Worm (Caenorhabditis elegans): ENCODE data around the gene nhr-175.

The nhr-175 gene

DNA sequence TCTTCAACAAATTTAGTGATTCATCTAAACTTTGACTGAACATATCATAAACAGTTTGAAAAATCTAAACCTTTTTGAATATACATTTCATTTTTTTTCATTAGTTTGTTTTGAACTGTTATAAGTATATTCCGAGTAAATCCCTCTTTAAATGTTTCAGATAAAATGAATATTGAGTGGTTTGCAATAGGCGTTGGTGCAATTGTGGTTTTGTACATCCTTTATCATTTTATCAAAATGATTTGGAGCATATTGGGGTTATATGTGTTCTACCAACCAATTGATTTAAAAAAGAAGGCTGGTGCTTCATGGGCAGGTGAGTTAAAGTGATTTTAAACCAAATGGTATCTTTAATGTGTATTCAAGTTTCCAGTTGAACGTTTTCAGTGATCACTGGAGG lies 38.0 kb downstream of the nhr-175 start, which contains the start of gene stdh-3:
Gene stdh-3, plus strand, starts transcription at position 166 of the 400 bp plus-strand sequence.
- no peak for TF ChIP-seq mbf-1 (tag; optimal IDR thresholded peaks at IDR 0.05)
- TF ChIP-seq sem-4 (tag; optimal IDR thresholded peaks at IDR 0.05), result no peak
- no peak for TF ChIP-seq fos-1 (tag; optimal IDR thresholded peaks at IDR 0.05)
- TF ChIP-seq ama-1 (optimal IDR thresholded peaks at IDR 0.05), result no peak
- TF ChIP-seq ztf-11 (tag; optimal IDR thresholded peaks at IDR 0.05), result no peak
- TF ChIP-seq nhr-21 (tag; optimal IDR thresholded peaks at IDR 0.05), result no peak
- TF ChIP-seq sma-9 (GFP tag; optimal IDR thresholded peaks at IDR 0.05), result no peak
- no peak for TF ChIP-seq sma-9 (tag; optimal IDR thresholded peaks at IDR 0.05)
- no peak for TF ChIP-seq skn-1 (tag; optimal IDR thresholded peaks at IDR 0.05)
- TF ChIP-seq nhr-237 (tag; optimal IDR thresholded peaks at IDR 0.05), result no peak
- TF ChIP-seq R02D3.7 (tag; optimal IDR thresholded peaks at IDR 0.05), result no peak
- no peak for TF ChIP-seq crh-2 (tag; optimal IDR thresholded peaks at IDR 0.05)

DNA sequence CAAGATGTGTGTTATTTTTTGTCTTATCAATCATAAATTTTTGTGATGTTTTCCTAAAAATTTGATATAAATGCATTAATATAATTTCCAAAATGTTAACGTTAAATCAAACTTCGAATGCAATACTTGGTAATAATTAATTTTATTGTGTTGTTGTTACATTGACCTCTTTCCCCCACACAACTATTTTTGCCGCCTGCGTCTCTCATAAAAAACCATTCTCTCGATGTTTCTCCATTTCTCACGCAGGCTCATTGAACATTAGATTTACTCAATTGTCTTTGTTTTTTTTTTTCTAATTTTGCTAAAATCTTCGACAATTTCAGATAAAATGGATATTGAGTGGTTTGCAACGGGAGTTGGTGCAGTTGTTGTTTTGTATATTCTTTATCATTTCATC lies 39.7 kb downstream of the nhr-175 start, which contains the start of gene stdh-1:
Gene stdh-1, plus strand, starts transcription at position 327 of the 400 bp plus-strand sequence.
- TF ChIP-seq nhr-237 (tag; optimal IDR thresholded peaks at IDR 0.05) (no peak), sma-9 (GFP tag; optimal IDR thresholded peaks at IDR 0.05) (peak; percentile 28), sma-9 (tag; optimal IDR thresholded peaks at IDR 0.05) (no peak), aly-2 (tag; optimal IDR thresholded peaks at IDR 0.05) (no peak), ztf-11 (tag; optimal IDR thresholded peaks at IDR 0.05) (no peak), skn-1 (tag; optimal IDR thresholded peaks at IDR 0.05) (no peak), unc-55 (GFP tag; optimal IDR thresholded peaks at IDR 0.05) (no peak), elt-1 (tag; optimal IDR thresholded peaks at IDR 0.05) (no peak), nhr-21 (tag; optimal IDR thresholded peaks at IDR 0.05) (peak; percentile 4), F13H6.1 (tag; optimal IDR thresholded peaks at IDR 0.05) (no peak), blmp-1 (tag; optimal IDR thresholded peaks at IDR 0.05; ENCODE audit: insufficient read depth) (no peak), nhr-129 (tag; optimal IDR thresholded peaks at IDR 0.05) (peak; percentile 21), C34F6.9 (tag; optimal IDR thresholded peaks at IDR 0.05) (peak; percentile 34)

- no peak for TF ChIP-seq egl-27 (tag; optimal IDR thresholded peaks at IDR 0.05)
- peak; percentile 11 for TF ChIP-seq F13H6.1 (tag; optimal IDR thresholded peaks at IDR 0.05)
- no peak for TF ChIP-seq ZK546.5 (tag; optimal IDR thresholded peaks at IDR 0.05)
- no peak for TF ChIP-seq aly-2 (tag; optimal IDR thresholded peaks at IDR 0.05)
- TF ChIP-seq zag-1 (tag; optimal IDR thresholded peaks at IDR 0.05), result no peak
- peak; percentile 17 for TF ChIP-seq sem-4 (tag; optimal IDR thresholded peaks at IDR 0.05)
- TF ChIP-seq gmeb-1 (tag; optimal IDR thresholded peaks at IDR 0.05), result peak; percentile 64
- TF ChIP-seq nhr-21 (tag; optimal IDR thresholded peaks at IDR 0.05), result peak; percentile 46
- peak in 1 of 2 experiments; percentile 60 for TF ChIP-seq lsy-2 (tag; optimal IDR thresholded peaks at IDR 0.05)
- TF ChIP-seq mab-5 (tag; optimal IDR thresholded peaks at IDR 0.05), result no peak
- peak; percentile 21 for TF ChIP-seq C34F6.9 (tag; optimal IDR thresholded peaks at IDR 0.05)
- no peak for TF ChIP-seq ztf-11 (tag; optimal IDR thresholded peaks at IDR 0.05)
- TF ChIP-seq elt-3 (tag; optimal IDR thresholded peaks at IDR 0.05), result no peak
- TF ChIP-seq fos-1 (tag; optimal IDR thresholded peaks at IDR 0.05), result no peak
- TF ChIP-seq sma-3 (GFP tag; optimal IDR thresholded peaks at IDR 0.05), result peak; percentile 62
- no peak for TF ChIP-seq unc-62 (GFP tag; optimal IDR thresholded peaks at IDR 0.05)
- TF ChIP-seq nhr-12 (tag; optimal IDR thresholded peaks at IDR 0.05), result peak; percentile 35
- peak; percentile 58 for TF ChIP-seq nhr-129 (tag; optimal IDR thresholded peaks at IDR 0.05)
- peak; percentile 53 for TF ChIP-seq ztf-4 (tag; optimal IDR thresholded peaks at IDR 0.05)
- TF ChIP-seq lin-13 (GFP tag; optimal IDR thresholded peaks at IDR 0.05), result peak; percentile 49
- peak; percentile 62 for TF ChIP-seq crh-2 (tag; optimal IDR thresholded peaks at IDR 0.05)
- TF ChIP-seq sma-9 (GFP tag; optimal IDR thresholded peaks at IDR 0.05), result peak; percentile 42
- TF ChIP-seq sma-9 (tag; optimal IDR thresholded peaks at IDR 0.05), result no peak
- TF ChIP-seq Y55F3AM.14 (GFP tag; optimal IDR thresholded peaks at IDR 0.05), result peak; percentile 47
- TF ChIP-seq ztf-1 (GFP tag; conservative IDR thresholded peaks at IDR 0.05), result no peak
- TF ChIP-seq nhr-25 (tag; optimal IDR thresholded peaks at IDR 0.05), result peak; percentile 22
- TF ChIP-seq ama-1 (optimal IDR thresholded peaks at IDR 0.05), result peak; percentile 96
- no peak for TF ChIP-seq unc-55 (GFP tag; optimal IDR thresholded peaks at IDR 0.05)
Measured at ce11 chrV:13907557-13908104, 41.1 kb downstream of the nhr-175 start.

- TF ChIP-seq ZK546.5 (tag; optimal IDR thresholded peaks at IDR 0.05) (no peak), Y55F3AM.14 (GFP tag; optimal IDR thresholded peaks at IDR 0.05) (peak; percentile 29), ztf-4 (tag; optimal IDR thresholded peaks at IDR 0.05) (peak; percentile 66), fos-1 (tag; optimal IDR thresholded peaks at IDR 0.05) (no peak), sem-4 (tag; optimal IDR thresholded peaks at IDR 0.05) (no peak), ztf-1 (GFP tag; conservative IDR thresholded peaks at IDR 0.05) (no peak), sma-9 (GFP tag; optimal IDR thresholded peaks at IDR 0.05) (peak; percentile 8), sma-9 (tag; optimal IDR thresholded peaks at IDR 0.05) (no peak), ama-1 (optimal IDR thresholded peaks at IDR 0.05) (peak; percentile 92), lin-13 (GFP tag; optimal IDR thresholded peaks at IDR 0.05) (no peak), nhr-25 (tag; optimal IDR thresholded peaks at IDR 0.05) (no peak), crh-2 (tag; optimal IDR thresholded peaks at IDR 0.05) (no peak), mbf-1 (tag; optimal IDR thresholded peaks at IDR 0.05) (no peak), sma-3 (GFP tag; optimal IDR thresholded peaks at IDR 0.05) (no peak), peb-1 (tag; optimal IDR thresholded peaks at IDR 0.05) (no peak), ztf-11 (tag; optimal IDR thresholded peaks at IDR 0.05) (no peak), nhr-129 (tag; optimal IDR thresholded peaks at IDR 0.05) (no peak), lsy-2 (tag; optimal IDR thresholded peaks at IDR 0.05) (peak in 1 of 2 experiments; percentile 38), nhr-237 (tag; optimal IDR thresholded peaks at IDR 0.05) (no peak), C34F6.9 (tag; optimal IDR thresholded peaks at IDR 0.05) (no peak), ceh-16 (tag; optimal IDR thresholded peaks at IDR 0.05) (no peak)
Measured at ce11 chrV:13908120-13908915, 41.8 kb downstream of the nhr-175 start.
